Fruit fly (Drosophila melanogaster) whole organism, embryonic: ENCODE results near the gene CG2608.

Experiments
- BtbVII ChIP-seq: fragments of 200-800 bp; sonication (Bioruptor generic); optimal IDR thresholded peaks from 3 replicates; lab custom pipeline; 2017; ENCODE audit warnings: missing biosample characterization, mild to moderate bottlenecking, missing genetic modification characterization
- Bteb2 ChIP-seq: fragments of 200-800 bp; sonication (Bioruptor generic); optimal IDR thresholded peaks from 2 replicates; lab custom pipeline; 2016; ENCODE audit warnings: missing biosample characterization, missing genetic modification characterization
- CG1024 ChIP-seq: fragments of 200-800 bp; sonication (Bioruptor generic); IDR thresholded peaks from 2 replicates; pipeline ENCODE4 v1.3.6; 2022; ENCODE audit warnings: missing biosample characterization, missing genetic modification characterization
- CG11695 ChIP-seq: fragments of 200-800 bp; sonication (Bioruptor generic); IDR thresholded peaks from 3 replicates; pipeline ENCODE4 v1.3.6; 2022; ENCODE audit warnings: missing biosample characterization, missing genetic modification characterization
- CG12299 ChIP-seq: fragments of 200-800 bp; sonication (Bioruptor generic); optimal IDR thresholded peaks from 2 replicates; lab custom pipeline; 2018; ENCODE audit warnings: missing biosample characterization, mild to moderate bottlenecking, missing genetic modification characterization
- CG12391 ChIP-seq: fragments of 200-800 bp; sonication (Bioruptor generic); optimal IDR thresholded peaks from 3 replicates; lab custom pipeline; 2018; ENCODE audit warnings: missing biosample characterization, mild to moderate bottlenecking, missing genetic modification characterization, moderate library complexity
- CG13287 ChIP-seq: fragments of 200-800 bp; sonication (Bioruptor generic); IDR thresholded peaks from 2 replicates; pipeline ENCODE4 v1.3.6; 2022; ENCODE audit warnings: missing biosample characterization, missing genetic modification characterization; ENCODE audit not compliant: partially characterized antibody
- CG13624 ChIP-seq: fragments of 200-800 bp; sonication (Bioruptor generic); optimal IDR thresholded peaks from 2 replicates; lab custom pipeline; 2016; ENCODE audit warnings: missing biosample characterization, missing genetic modification characterization
- CG14710 ChIP-seq: fragments of 200-800 bp; sonication (Bioruptor generic); optimal IDR thresholded peaks from 3 replicates; lab custom pipeline; 2019; ENCODE audit warnings: missing biosample characterization, mild to moderate bottlenecking, missing genetic modification characterization, moderate library complexity
- CG14860 ChIP-seq: fragments of 200-800 bp; sonication (Bioruptor generic); IDR thresholded peaks from 3 replicates; pipeline ENCODE4 v1.3.6; 2022; ENCODE audit warnings: missing biosample characterization, missing genetic modification characterization; ENCODE audit not compliant: partially characterized antibody
- CG2120 ChIP-seq: fragments of 200-800 bp; sonication (Bioruptor generic); optimal IDR thresholded peaks from 3 replicates; lab custom pipeline; 2016; ENCODE audit warnings: missing biosample characterization, missing genetic modification characterization
- CG2712 ChIP-seq: fragments of 200-800 bp; optimal IDR thresholded peaks from 3 replicates; lab custom pipeline; 2019; ENCODE audit warnings: missing biosample characterization, mild to moderate bottlenecking, missing genetic modification characterization, moderate library complexity
- CG2875 ChIP-seq: fragments of 200-800 bp; sonication (Bioruptor generic); optimal IDR thresholded peaks from 2 replicates; lab custom pipeline; 2017; ENCODE audit warnings: missing biosample characterization, mild to moderate bottlenecking, missing genetic modification characterization, missing genetic modification reagents
- CG3065 ChIP-seq: fragments of 200-800 bp; sonication (Bioruptor generic); optimal IDR thresholded peaks from 2 replicates; lab custom pipeline; 2016; ENCODE audit warnings: missing biosample characterization, missing genetic modification characterization
- CG31441 ChIP-seq: fragments of 200-800 bp; sonication (Bioruptor generic); IDR thresholded peaks from 2 replicates; pipeline ENCODE4 v1.3.6; 2022; ENCODE audit warnings: missing biosample characterization, missing genetic modification characterization
- CG3163 ChIP-seq: fragments of 200-800 bp; sonication (Bioruptor generic); optimal IDR thresholded peaks from 3 replicates; lab custom pipeline; 2016; ENCODE audit warnings: missing biosample characterization, missing genetic modification characterization
- CG6683 ChIP-seq: fragments of 200-800 bp; sonication (Bioruptor generic); optimal IDR thresholded peaks from 2 replicates; lab custom pipeline; 2017; ENCODE audit warnings: missing biosample characterization, mild to moderate bottlenecking, missing genetic modification characterization, missing genetic modification reagents
- CG6854 ChIP-seq: fragments of 200-800 bp; sonication (Bioruptor generic); optimal IDR thresholded peaks from 3 replicates; lab custom pipeline; 2017; ENCODE audit warnings: missing biosample characterization, mild to moderate bottlenecking, missing genetic modification characterization
- CG8089 ChIP-seq: fragments of 200-800 bp; sonication (Bioruptor generic); optimal IDR thresholded peaks from 3 replicates; lab custom pipeline; 2016; ENCODE audit warnings: missing biosample characterization, missing genetic modification characterization
- CG8281 ChIP-seq: fragments of 200-800 bp; sonication (Bioruptor generic); optimal IDR thresholded peaks from 2 replicates; lab custom pipeline; 2018; ENCODE audit warnings: missing biosample characterization, mild to moderate bottlenecking, missing genetic modification characterization, moderate library complexity
- CG8924 ChIP-seq: fragments of 200-800 bp; optimal IDR thresholded peaks from 3 replicates; lab custom pipeline; 2019; ENCODE audit warnings: missing biosample characterization, mild to moderate bottlenecking, missing genetic modification characterization, moderate library complexity
- CG9727 ChIP-seq: fragments of 200-800 bp; sonication (Bioruptor generic); optimal IDR thresholded peaks from 3 replicates; lab custom pipeline; 2017; ENCODE audit warnings: missing biosample characterization, mild to moderate bottlenecking, missing genetic modification characterization
- Dll ChIP-seq: fragments of 200-800 bp; sonication (Bioruptor generic); IDR thresholded peaks from 4 replicates; pipeline ENCODE4 v1.3.6; 2022; ENCODE audit warnings: missing biosample characterization, missing genetic modification characterization; ENCODE audit not compliant: partially characterized antibody
- Fer3 ChIP-seq: fragments of 200-800 bp; sonication (Bioruptor generic); optimal IDR thresholded peaks from 2 replicates; lab custom pipeline; 2018; ENCODE audit warnings: missing biosample characterization, mild to moderate bottlenecking, missing genetic modification characterization, moderate library complexity
- Gug ChIP-seq: fragments of 200-800 bp; sonication (Bioruptor generic); IDR thresholded peaks from 4 replicates; pipeline ENCODE4 v1.3.6; 2022; ENCODE audit warnings: missing biosample characterization, missing genetic modification characterization
- H15 ChIP-seq: fragments of 200-800 bp; sonication (Bioruptor generic); IDR thresholded peaks from 3 replicates; pipeline ENCODE4 v1.3.6; 2022; ENCODE audit warnings: missing biosample characterization, missing genetic modification characterization
- Hr51 ChIP-seq, 2 experiments: fragments of 200-800 bp; sonication (Bioruptor generic); optimal IDR thresholded peaks; 2 replicates in 1 of 2; 3 replicates in 1 of 2; lab custom pipeline; 2016 to 2018; ENCODE audit warnings: missing biosample characterization in 2 of 2, missing genetic modification characterization in 2 of 2, mild to moderate bottlenecking in 1 of 2, moderate library complexity in 1 of 2
- Lpt ChIP-seq: fragments of >200 bp; optimal IDR thresholded peaks from 2 replicates; lab custom pipeline; 2018; ENCODE audit warnings: missing biosample characterization, missing genetic modification characterization
- Pdp1 ChIP-seq, 2 experiments: fragments of 200-800 bp; sonication (Bioruptor generic); optimal IDR thresholded peaks; 3 replicates each; lab custom pipeline; 2016; ENCODE audit warnings: missing biosample characterization in 2 of 2, missing genetic modification characterization in 2 of 2, mild to moderate bottlenecking in 1 of 2, moderate library complexity in 1 of 2
- bcd ChIP-seq: fragments of 200-800 bp; sonication (Bioruptor generic); optimal IDR thresholded peaks from 2 replicates; lab custom pipeline; 2017; ENCODE audit warnings: missing biosample characterization, mild to moderate bottlenecking, missing genetic modification characterization
- bigmax ChIP-seq: fragments of 200-800 bp; sonication (Bioruptor generic); optimal IDR thresholded peaks from 2 replicates; lab custom pipeline; 2018; ENCODE audit warnings: missing biosample characterization, mild to moderate bottlenecking, missing genetic modification characterization
- chn ChIP-seq: fragments of 200-800 bp; sonication (Bioruptor generic); optimal IDR thresholded peaks from 2 replicates; lab custom pipeline; 2016; ENCODE audit warnings: missing biosample characterization, missing genetic modification characterization
- dmrt11E ChIP-seq: fragments of 200-800 bp; sonication (Bioruptor generic); optimal IDR thresholded peaks from 3 replicates; lab custom pipeline; 2018; ENCODE audit warnings: missing biosample characterization, mild to moderate bottlenecking, missing genetic modification characterization, moderate library complexity
- exex ChIP-seq: fragments of 200-800 bp; sonication (Bioruptor generic); optimal IDR thresholded peaks from 4 replicates; lab custom pipeline; 2018; ENCODE audit warnings: missing biosample characterization, mild to moderate bottlenecking, missing genetic modification characterization, moderate library complexity
- fd102C ChIP-seq: fragments of 200-800 bp; sonication (Bioruptor generic); optimal IDR thresholded peaks from 2 replicates; lab custom pipeline; 2018; ENCODE audit warnings: missing biosample characterization, mild to moderate bottlenecking, missing genetic modification characterization, moderate library complexity
- gcm2 ChIP-seq: fragments of 200-800 bp; sonication (Bioruptor generic); optimal IDR thresholded peaks from 2 replicates; lab custom pipeline; 2016; ENCODE audit warnings: missing biosample characterization, missing genetic modification characterization
- inv ChIP-seq: fragments of 200-800 bp; sonication (Bioruptor generic); IDR thresholded peaks from 2 replicates; pipeline ENCODE4 v1.3.6; 2022; ENCODE audit warnings: missing biosample characterization, missing genetic modification characterization; ENCODE audit not compliant: partially characterized antibody
- klu ChIP-seq: fragments of 200-800 bp; sonication (Bioruptor generic); IDR thresholded peaks from 2 replicates; pipeline ENCODE4 v1.3.6; 2022; ENCODE audit warnings: missing biosample characterization, missing genetic modification characterization
- knrl ChIP-seq: fragments of 200-800 bp; sonication (Bioruptor generic); IDR thresholded peaks from 3 replicates; pipeline ENCODE4 v1.3.6; 2022; ENCODE audit warnings: missing biosample characterization, missing genetic modification characterization; ENCODE audit not compliant: partially characterized antibody
- lola ChIP-seq, 3 experiments: fragments of >200 bp in 2 of 3; fragments of 200-800 bp in 1 of 3; sonication (Bioruptor generic) in 1 of 3; optimal IDR thresholded peaks; 2 replicates each; lab custom pipeline; 2017 to 2019; ENCODE audit warnings: missing biosample characterization in 3 of 3, missing genetic modification characterization in 3 of 3, mild to moderate bottlenecking in 1 of 3, moderate library complexity in 1 of 3
- pb ChIP-seq: fragments of 200-800 bp; sonication (Bioruptor generic); optimal IDR thresholded peaks from 3 replicates; lab custom pipeline; 2016; ENCODE audit warnings: missing biosample characterization, missing genetic modification characterization
- psq ChIP-seq: fragments of 200-800 bp; sonication (Bioruptor generic); optimal IDR thresholded peaks from 2 replicates; lab custom pipeline; 2017; ENCODE audit warnings: missing biosample characterization, missing genetic modification characterization
- ro ChIP-seq: fragments of 200-800 bp; sonication (Bioruptor generic); IDR thresholded peaks from 2 replicates; pipeline ENCODE4 v1.3.6; 2022; ENCODE audit warnings: missing biosample characterization, missing genetic modification characterization
- row ChIP-seq: fragments of 200-800 bp; sonication (Bioruptor generic); IDR thresholded peaks from 3 replicates; pipeline ENCODE4 v1.3.6; 2022; ENCODE audit warnings: missing biosample characterization, missing genetic modification characterization
- salm ChIP-seq: fragments of 200-800 bp; sonication (Bioruptor generic); optimal IDR thresholded peaks from 2 replicates; lab custom pipeline; 2018; ENCODE audit warnings: missing biosample characterization, mild to moderate bottlenecking, missing genetic modification characterization
- sim ChIP-seq: fragments of 200-800 bp; sonication (Bioruptor generic); IDR thresholded peaks from 2 replicates; pipeline ENCODE4 v1.3.6; 2022; ENCODE audit warnings: missing biosample characterization, missing genetic modification characterization
- usp ChIP-seq: fragments of >200 bp; optimal IDR thresholded peaks from 2 replicates; lab custom pipeline; 2017; ENCODE audit warnings: missing biosample characterization, missing genetic modification characterization
- vnd ChIP-seq: fragments of 200-800 bp; sonication (Bioruptor generic); IDR thresholded peaks from 3 replicates; pipeline ENCODE4 v1.3.6; 2022; ENCODE audit warnings: missing biosample characterization, missing genetic modification characterization; ENCODE audit not compliant: partially characterized antibody
- zfh1 ChIP-seq: fragments of 200-800 bp; sonication (Bioruptor generic); IDR thresholded peaks from 3 replicates; pipeline ENCODE4 v1.3.6; 2022; ENCODE audit warnings: missing biosample characterization, missing genetic modification characterization

The CG2608 gene

dm6 chr2L:20656110-20656509 is 10.5 kb downstream of the CG2608 start, which contains the start of the genes brun and CG2614 (continued):
- no peak for TF ChIP-seq salm (tag; lab: Kevin White, UChicago)
- no peak for TF ChIP-seq CG6683 (GFP tag; lab: Kevin White, UChicago)
- TF ChIP-seq CG13287: peak; percentile 96
- peak; percentile 69 for TF ChIP-seq dmrt11E (tag; lab: Kevin White, UChicago)
- peak; percentile 94 for TF ChIP-seq knrl (GFP tag; lab: Robert Waterston, UW)
- TF ChIP-seq CG31441 (GFP tag; lab: Robert Waterston, UW): no peak
- TF ChIP-seq CG8281 (tag; lab: Kevin White, UChicago): no peak
- TF ChIP-seq Pdp1 (GFP tag; optimal IDR thresholded peaks at IDR 0.05; lab: Kevin White, UChicago): peak in 1 of 2 experiments; percentile 81
- peak in 1 of 2 experiments; percentile 78 for TF ChIP-seq Hr51 (GFP tag; optimal IDR thresholded peaks at IDR 0.05; lab: Kevin White, UChicago)
- TF ChIP-seq psq: peak; percentile 11
- TF ChIP-seq bigmax (GFP tag; lab: Kevin White, UChicago): no peak
- no peak for TF ChIP-seq Lpt (GFP tag; lab: Kevin White, UChicago)
- peak; percentile 84 for TF ChIP-seq chn (GFP tag; lab: Kevin White, UChicago)
- TF ChIP-seq klu (GFP tag; lab: Robert Waterston, UW): peak; percentile 57; the same call in 1 of the 2 replicates
- TF ChIP-seq CG1024 (GFP tag; lab: Robert Waterston, UW): peak; percentile 37; the same call in 1 of the 2 replicates
- peak; percentile 82 for TF ChIP-seq CG12391 (tag; lab: Kevin White, UChicago)
- peak; percentile 65; the same call in 2 of the 3 replicates for TF ChIP-seq zfh1 (GFP tag; lab: Robert Waterston, UW)
- peak; percentile 32 for TF ChIP-seq gcm2
- peak; percentile 95 for TF ChIP-seq Dll (GFP tag; lab: Robert Waterston, UW)
- peak; percentile 60; the same call in 2 of the 3 replicates for TF ChIP-seq H15 (GFP tag; lab: Robert Waterston, UW)
- peak; percentile 14 for TF ChIP-seq CG3065 (GFP tag; lab: Kevin White, UChicago)
- TF ChIP-seq inv (GFP tag; lab: Robert Waterston, UW): peak; percentile 85
- peak; percentile 96 for TF ChIP-seq row (GFP tag; lab: Robert Waterston, UW)
- peak; percentile 73 for TF ChIP-seq Bteb2 (GFP tag; lab: Kevin White, UChicago)
- TF ChIP-seq CG2875 (GFP tag; lab: Kevin White, UChicago): no peak
- no peak for TF ChIP-seq CG12299 (tag; lab: Kevin White, UChicago)
- TF ChIP-seq Fer3 (tag; lab: Kevin White, UChicago): no peak
- TF ChIP-seq BtbVII: no peak
- peak; percentile 69 for TF ChIP-seq CG9727 (GFP tag; lab: Kevin White, UChicago)
- TF ChIP-seq sim (GFP tag; lab: Robert Waterston, UW): no peak
- TF ChIP-seq CG11695 (GFP tag; lab: Robert Waterston, UW): 0 out of 3 replicates have a peak, but pooled peaks have one; percentile 46
- TF ChIP-seq vnd: peak; percentile 85
- peak; percentile 37 for TF ChIP-seq CG8089 (GFP tag; lab: Kevin White, UChicago)
- no peak for TF ChIP-seq exex (tag; lab: Kevin White, UChicago)
- TF ChIP-seq pb (GFP tag; lab: Kevin White, UChicago): no peak
- TF ChIP-seq ro (GFP tag; lab: Robert Waterston, UW): peak; percentile 41; the same call in 1 of the 2 replicates
- peak in 1 of 3 experiments; percentile 70 for TF ChIP-seq lola (GFP tag; optimal IDR thresholded peaks at IDR 0.05; lab: Kevin White, UChicago)
- peak; percentile 86 for TF ChIP-seq CG14710 (tag; lab: Kevin White, UChicago)
- peak; percentile 24 for TF ChIP-seq CG3163 (GFP tag; lab: Kevin White, UChicago)
- TF ChIP-seq usp (GFP tag; lab: Kevin White, UChicago): no peak
- TF ChIP-seq bcd (GFP tag; lab: Kevin White, UChicago): no peak
- TF ChIP-seq CG2120 (GFP tag; lab: Kevin White, UChicago): peak; percentile 89
- TF ChIP-seq Gug (GFP tag; lab: Robert Waterston, UW): peak; percentile 78; the same call in 3 of the 4 replicates
- TF ChIP-seq fd102C (GFP tag; lab: Kevin White, UChicago): no peak
- TF ChIP-seq CG6854 (GFP tag; lab: Kevin White, UChicago): no peak
- peak; percentile 82 for TF ChIP-seq CG2712 (tag; lab: Kevin White, UChicago)
- TF ChIP-seq CG13624 (GFP tag; lab: Kevin White, UChicago): peak; percentile 69
- TF ChIP-seq CG14860 (GFP tag; lab: Robert Waterston, UW): peak; percentile 81; the same call in 2 of the 3 replicates
- TF ChIP-seq CG8924: no peak
